Fruit fly (Drosophila melanogaster): ENCODE data around the gene CG1835.

Gene CG1835

DNA sequence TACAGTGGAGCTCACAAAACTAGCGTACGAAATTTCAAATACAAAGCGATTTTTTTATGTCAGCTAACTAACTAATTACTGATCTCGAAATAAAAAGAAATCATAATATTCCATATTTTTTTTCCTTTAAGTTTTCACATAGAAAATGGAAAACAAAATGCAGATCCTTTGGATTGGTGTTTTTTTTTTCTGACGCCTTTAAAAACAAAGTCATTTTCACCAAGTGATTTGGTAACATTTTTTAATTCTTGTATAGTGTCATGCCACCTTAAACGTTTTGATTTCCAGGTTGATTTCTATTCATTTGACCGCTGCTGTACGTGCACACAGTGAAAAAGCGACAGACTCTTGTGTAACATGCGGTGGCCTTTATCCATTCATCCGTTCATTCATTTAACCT, 30.6 kb upstream of the CG1835 start (continued):
- peak; percentile 50 for TF ChIP-seq CG10267 (tag; optimal IDR thresholded peaks at IDR 0.05)
- TF ChIP-seq ap (GFP tag; IDR thresholded peaks at IDR 0.05): no peak
- TF ChIP-seq gro (GFP tag; optimal IDR thresholded peaks at IDR 0.05): no peak
- TF ChIP-seq CG3065 (GFP tag; optimal IDR thresholded peaks at IDR 0.05): no peak
- TF ChIP-seq CG6791 (GFP tag; IDR thresholded peaks at IDR 0.05; ENCODE audit: partially characterized antibody): no peak
- TF ChIP-seq CG34376 (GFP tag; optimal IDR thresholded peaks at IDR 0.05): no peak
- TF ChIP-seq hkb (optimal IDR thresholded peaks at IDR 0.05): no peak
- TF ChIP-seq hkb (GFP tag; IDR thresholded peaks at IDR 0.05): no peak
- no peak for TF ChIP-seq CG6175 (GFP tag; IDR thresholded peaks at IDR 0.05)
- TF ChIP-seq CG14441 (GFP tag; IDR thresholded peaks at IDR 0.05): peak; percentile 53; the same call in 1 of the 2 replicates
- TF ChIP-seq ranshi (GFP tag; IDR thresholded peaks at IDR 0.05): no peak; the same call in 1 of the 2 replicates
- TF ChIP-seq gcm2 (GFP tag; optimal IDR thresholded peaks at IDR 0.05): no peak
- TF ChIP-seq Nf-YC (tag; optimal IDR thresholded peaks at IDR 0.05): peak; percentile 9
- no peak for TF ChIP-seq Drgx (GFP tag; IDR thresholded peaks at IDR 0.05)
- TF ChIP-seq wek (GFP tag; optimal IDR thresholded peaks at IDR 0.05): no peak
- no peak for TF ChIP-seq danr (GFP tag; IDR thresholded peaks at IDR 0.05)
- no peak for TF ChIP-seq Eip74EF (GFP tag; optimal IDR thresholded peaks at IDR 0.05)
- peak; percentile 10 for TF ChIP-seq Med (GFP tag)
- no peak for TF ChIP-seq D (optimal IDR thresholded peaks at IDR 0.05)
- peak; percentile 52 for TF ChIP-seq D (GFP tag; optimal IDR thresholded peaks at IDR 0.05)
- TF ChIP-seq Rx (GFP tag; IDR thresholded peaks at IDR 0.05): no peak
- TF ChIP-seq lola (GFP tag; optimal IDR thresholded peaks at IDR 0.05): peak in 1 of 3 experiments; percentile 9
- no peak for TF ChIP-seq CkIIα-i1 (GFP tag; IDR thresholded peaks at IDR 0.05)
- no peak for TF ChIP-seq CG4854 (GFP tag; optimal IDR thresholded peaks at IDR 0.05)
- no peak for TF ChIP-seq gfzf (GFP tag; optimal IDR thresholded peaks at IDR 0.05)
- TF ChIP-seq dmrt11E (tag; optimal IDR thresholded peaks at IDR 0.05): peak; percentile 3
- peak; percentile 34 for TF ChIP-seq CG18619 (GFP tag; optimal IDR thresholded peaks at IDR 0.05)
- no peak for TF ChIP-seq Ets97D (GFP tag; optimal IDR thresholded peaks at IDR 0.05)
- no peak for TF ChIP-seq MESR4 (GFP tag; optimal IDR thresholded peaks at IDR 0.05)
- TF ChIP-seq CG10431 (GFP tag; optimal IDR thresholded peaks at IDR 0.05): no peak
- no peak for TF ChIP-seq da (GFP tag; optimal IDR thresholded peaks at IDR 0.05)
- no peak for TF ChIP-seq CG12071 (GFP tag; optimal IDR thresholded peaks at IDR 0.05)
- TF ChIP-seq z (GFP tag; IDR thresholded peaks at IDR 0.05): no peak
- no peak for TF ChIP-seq CG13287 (GFP tag; IDR thresholded peaks at IDR 0.05; ENCODE audit: partially characterized antibody)
- peak; percentile 16 for TF ChIP-seq CG6854 (GFP tag; optimal IDR thresholded peaks at IDR 0.05)
- TF ChIP-seq NK7.1 (GFP tag; optimal IDR thresholded peaks at IDR 0.05): peak; percentile 4
- TF ChIP-seq zen (tag; optimal IDR thresholded peaks at IDR 0.05): no peak
- TF ChIP-seq shn (GFP tag; optimal IDR thresholded peaks at IDR 0.05): peak; percentile 17
- no peak for TF ChIP-seq CG14860 (GFP tag; IDR thresholded peaks at IDR 0.05; ENCODE audit: partially characterized antibody)
- no peak for TF ChIP-seq grn (GFP tag; optimal IDR thresholded peaks at IDR 0.05)
- TF ChIP-seq CG6254 (GFP tag; optimal IDR thresholded peaks at IDR 0.05): no peak
- peak; percentile 42 for TF ChIP-seq CG9437 (GFP tag; optimal IDR thresholded peaks at IDR 0.05)
- TF ChIP-seq h (optimal IDR thresholded peaks at IDR 0.05): no peak
- TF ChIP-seq CG10321 (GFP tag; IDR thresholded peaks at IDR 0.05): no peak
- no peak for TF ChIP-seq CG34422 (GFP tag; IDR thresholded peaks at IDR 0.05)
- no peak for TF ChIP-seq CG2116 (GFP tag; optimal IDR thresholded peaks at IDR 0.05)
- TF ChIP-seq sug (tag; optimal IDR thresholded peaks at IDR 0.05): no peak
- TF ChIP-seq tup (GFP tag; optimal IDR thresholded peaks at IDR 0.05): no peak
- TF ChIP-seq CG2129 (GFP tag; IDR thresholded peaks at IDR 0.05; ENCODE audit: partially characterized antibody): no peak
- no peak for TF ChIP-seq Fer1 (GFP tag; optimal IDR thresholded peaks at IDR 0.05)
- peak; percentile 13 for TF ChIP-seq CG2120 (GFP tag; optimal IDR thresholded peaks at IDR 0.05)
- TF ChIP-seq CG18262 (tag; optimal IDR thresholded peaks at IDR 0.05): peak; percentile 23
